Worm (Caenorhabditis elegans) whole organism, L3 larva: ENCODE results near the gene F19C7.2.

ENCODE experiments used
- egl-27 ChIP-seq: sonication (generic microtip); optimal IDR thresholded peaks from 4 replicates; lab custom pipeline; 2017; ENCODE audit warnings: missing biosample characterization, missing genetic modification reagents, missing genetic modification characterization
- elt-3 ChIP-seq, 3 experiments: fragments of 150-350 bp in 1 of 3; sonication (generic microtip) in 2 of 3; optimal IDR thresholded peaks; 2 replicates in 2 of 3; 4 replicates in 1 of 3; lab custom pipeline; 2014 to 2017; ENCODE audit warnings: missing biosample characterization in 3 of 3, missing genetic modification characterization in 3 of 3
- nhr-11 ChIP-seq: fragments of 150-350 bp; optimal IDR thresholded peaks from 2 replicates; lab custom pipeline; 2014; ENCODE audit warnings: missing biosample characterization, missing genetic modification characterization
- nhr-12 ChIP-seq: fragments of 150-350 bp; optimal IDR thresholded peaks from 2 replicates; lab custom pipeline; 2014; ENCODE audit warnings: missing biosample characterization, missing genetic modification characterization
- nhr-43 ChIP-seq: sonication (generic microtip); optimal IDR thresholded peaks from 2 replicates; lab custom pipeline; 2016; ENCODE audit warnings: mild to moderate bottlenecking, missing genetic modification characterization, missing compliant biosample characterization; ENCODE audit not compliant: poor library complexity, severe bottlenecking
- nhr-77 ChIP-seq: fragments of 150-350 bp; optimal IDR thresholded peaks from 2 replicates; lab custom pipeline; 2014; ENCODE audit warnings: missing biosample characterization, missing genetic modification characterization
- snpc-4 ChIP-seq: fragments of 150-350 bp; optimal IDR thresholded peaks from 2 replicates; lab custom pipeline; 2014; ENCODE audit warnings: missing biosample characterization, missing genetic modification characterization

DNA sequence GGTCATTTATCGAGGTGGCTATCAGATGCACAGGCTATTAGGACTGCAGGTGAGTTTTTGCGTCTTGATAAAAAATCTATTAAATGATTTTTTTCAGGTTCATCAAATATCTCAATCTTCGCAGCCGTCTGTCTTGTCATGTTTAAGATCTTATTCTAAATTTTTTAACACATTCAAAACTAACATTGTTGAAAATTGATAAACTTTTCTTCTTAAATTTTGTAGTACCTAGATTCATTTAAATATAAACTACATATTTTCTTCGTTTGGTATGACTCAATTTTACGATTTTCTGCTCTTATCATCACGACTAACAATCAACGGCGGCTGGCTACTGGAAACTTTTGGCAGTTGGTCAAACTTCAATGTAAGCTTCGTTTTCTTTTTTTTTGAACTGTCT is 2.8 kb downstream of the F19C7.2 start, which contains the start of gene F19C7.4:
- TF ChIP-seq nhr-11 (tag; lab: Kevin White, UChicago) (no peak), egl-27 (tag; lab: Kevin White, UChicago) (no peak), nhr-12 (no peak), nhr-77 (tag; lab: Kevin White, UChicago) (no peak), elt-3 (tag; optimal IDR thresholded peaks at IDR 0.05; lab: Kevin White, UChicago) (no peak), snpc-4 (tag; lab: Kevin White, UChicago) (no peak), nhr-43 (tag; lab: Kevin White, UChicago) (no peak)
